Worm (Caenorhabditis elegans) whole organism, midembryonic: ENCODE data around the gene H03G16.6.

Source experiments
- T22C8.4 ChIP-seq: fragments of 200-800 bp; sonication (Bioruptor generic); IDR thresholded peaks from 2 replicates; pipeline ENCODE4 v1.3.6; 2022; ENCODE audit warnings: missing genetic modification characterization, missing compliant biosample characterization
- cog-1 ChIP-seq: sonication (generic microtip); optimal IDR thresholded peaks from 2 replicates; lab custom pipeline; 2016; ENCODE audit warnings: missing genetic modification characterization, missing compliant biosample characterization
- flt-1 ChIP-seq: fragments of 200-800 bp; sonication (Bioruptor generic); IDR thresholded peaks from 2 replicates; pipeline ENCODE4 v1.3.6; 2022; ENCODE audit warnings: missing genetic modification characterization, missing compliant biosample characterization
- klf-2 ChIP-seq: fragments of 200-800 bp; sonication (Bioruptor generic); conservative IDR thresholded peaks from 2 replicates; pipeline ENCODE4 v1.3.6; 2022; ENCODE audit warnings: missing genetic modification reagents, missing genetic modification characterization, missing compliant biosample characterization
- med-1 ChIP-seq: sonication (generic microtip); optimal IDR thresholded peaks from 2 replicates; lab custom pipeline; 2017; ENCODE audit warnings: missing genetic modification characterization, mild to moderate bottlenecking, missing compliant biosample characterization, antibody characterized with exemption, missing genetic modification reagents; ENCODE audit not compliant: insufficient read depth
- ref-1 ChIP-seq: fragments of 200-800 bp; sonication (Bioruptor generic); conservative IDR thresholded peaks from 2 replicates; pipeline ENCODE4 v1.3.6; 2022; ENCODE audit warnings: missing genetic modification reagents, missing genetic modification characterization, missing compliant biosample characterization
- tab-1 ChIP-seq: fragments of 200-800 bp; sonication (Bioruptor generic); IDR thresholded peaks from 2 replicates; pipeline ENCODE4 v1.3.6; 2022; ENCODE audit warnings: missing genetic modification characterization, missing compliant biosample characterization
- ztf-23 ChIP-seq: fragments of 200-800 bp; sonication (Bioruptor generic); IDR thresholded peaks from 2 replicates; pipeline ENCODE4 v1.3.6; 2022; ENCODE audit warnings: missing genetic modification reagents, missing genetic modification characterization, missing compliant biosample characterization
- ztf-29 ChIP-seq: fragments of 200-800 bp; sonication (Bioruptor generic); IDR thresholded peaks from 2 replicates; pipeline ENCODE4 v1.3.6; 2022; ENCODE audit warnings: missing genetic modification reagents, missing genetic modification characterization, missing compliant biosample characterization

Gene H03G16.6

DNA sequence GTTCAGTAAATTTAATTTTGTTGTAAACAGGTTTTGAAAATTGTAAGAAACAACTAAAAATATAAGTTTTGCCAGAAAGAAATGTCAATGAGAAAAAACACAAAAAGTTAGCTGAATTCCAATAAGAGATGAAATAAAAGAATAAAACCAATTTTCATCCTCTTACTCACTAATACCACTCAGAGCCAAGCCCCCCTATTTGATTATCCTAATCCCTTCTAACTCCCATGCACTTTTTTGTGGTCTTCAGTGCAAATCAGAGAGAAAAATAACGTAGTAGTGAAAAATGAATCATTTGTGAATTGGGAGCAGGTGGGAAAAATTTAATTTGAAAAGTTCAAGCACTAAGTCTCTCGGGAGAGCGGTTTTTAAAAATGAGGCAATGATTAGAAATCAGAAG lies 11.1 kb upstream of the H03G16.6 start:
- TF ChIP-seq ref-1 (GFP tag; lab: Robert Waterston, UW), result no peak
- no peak for TF ChIP-seq flt-1 (GFP tag; lab: Robert Waterston, UW)
- TF ChIP-seq tab-1 (GFP tag; lab: Robert Waterston, UW), result no peak
- TF ChIP-seq ztf-29, result no peak
- TF ChIP-seq ztf-23 (GFP tag; lab: Robert Waterston, UW), result no peak
- TF ChIP-seq cog-1 (tag; lab: Kevin White, UChicago), result no peak
- TF ChIP-seq klf-2 (GFP tag; lab: Robert Waterston, UW), result no peak
- no peak for TF ChIP-seq med-1 (GFP tag; lab: Kevin White, UChicago)
- no peak for TF ChIP-seq T22C8.4 (GFP tag; lab: Robert Waterston, UW)

DNA sequence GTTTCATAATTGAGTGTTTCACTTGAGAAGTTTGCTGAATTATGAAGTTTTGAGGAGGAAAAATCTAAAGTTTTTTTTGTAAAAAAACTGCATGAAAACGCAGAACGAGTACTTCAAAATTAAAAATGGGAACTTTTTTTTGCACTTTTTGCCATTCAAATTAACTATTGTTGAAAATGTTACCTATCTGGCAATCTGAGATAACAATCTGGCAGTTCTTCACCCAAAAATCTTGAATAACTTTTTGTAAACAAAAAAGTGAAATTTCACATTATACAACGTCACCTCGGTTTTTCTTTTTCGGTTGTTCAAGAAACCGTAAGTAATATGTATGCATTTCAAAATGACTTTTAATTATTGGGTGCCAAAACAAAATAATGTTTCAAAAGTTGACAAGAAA lies 9.9 kb upstream of the H03G16.6 start:
- TF ChIP-seq ref-1 (GFP tag; lab: Robert Waterston, UW) (no peak), flt-1 (GFP tag; lab: Robert Waterston, UW) (no peak), ztf-23 (GFP tag; lab: Robert Waterston, UW) (no peak), med-1 (GFP tag; lab: Kevin White, UChicago) (no peak), cog-1 (tag; lab: Kevin White, UChicago) (no peak), T22C8.4 (GFP tag; lab: Robert Waterston, UW) (no peak), klf-2 (GFP tag; lab: Robert Waterston, UW) (no peak), tab-1 (GFP tag; lab: Robert Waterston, UW) (no peak), ztf-29 (no peak)

DNA sequence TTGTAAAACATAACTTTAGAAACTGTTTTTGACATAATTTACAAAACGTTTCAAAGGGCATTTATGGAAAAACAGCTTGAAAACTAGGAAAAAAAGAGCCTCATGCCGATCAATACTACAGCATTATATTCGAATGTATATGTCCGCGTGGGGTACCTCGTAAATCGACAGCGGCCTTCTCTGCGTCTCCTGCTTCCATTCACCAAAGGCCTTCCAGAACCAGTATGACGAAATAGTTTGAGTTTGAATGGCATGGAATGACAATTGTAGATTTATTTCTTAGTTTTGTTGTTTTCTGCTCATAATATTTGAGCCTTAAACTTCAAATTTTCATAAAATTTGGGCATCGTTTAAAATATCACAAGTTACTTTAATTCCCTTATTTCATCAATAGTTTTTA lies 7.1 kb upstream of the H03G16.6 start:
- TF ChIP-seq med-1 (GFP tag; lab: Kevin White, UChicago) (no peak), ztf-29 (no peak), cog-1 (tag; lab: Kevin White, UChicago) (no peak), T22C8.4 (GFP tag; lab: Robert Waterston, UW) (no peak), ztf-23 (GFP tag; lab: Robert Waterston, UW) (no peak), klf-2 (GFP tag; lab: Robert Waterston, UW) (no peak), ref-1 (GFP tag; lab: Robert Waterston, UW) (no peak), flt-1 (GFP tag; lab: Robert Waterston, UW) (no peak), tab-1 (GFP tag; lab: Robert Waterston, UW) (no peak)

DNA sequence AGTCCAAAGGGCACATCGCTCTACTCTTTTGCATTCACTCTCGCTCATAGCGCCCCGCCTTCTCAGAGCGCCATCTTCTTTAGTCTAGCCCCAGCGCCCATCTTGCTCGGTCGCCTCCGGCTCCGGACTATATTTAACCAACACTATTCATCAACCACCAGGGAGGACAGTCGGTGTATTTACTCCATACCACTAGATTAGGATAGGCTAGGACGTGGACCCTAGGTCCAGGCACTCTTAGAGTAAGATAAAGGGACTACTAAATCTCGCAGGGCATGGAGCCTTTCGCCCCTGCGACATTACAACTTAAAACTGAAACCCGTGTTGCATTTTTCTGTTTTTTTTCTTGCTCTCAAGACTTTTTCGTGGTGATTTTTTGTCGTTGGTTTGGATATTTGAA lies 4.9 kb upstream of the H03G16.6 start:
- TF ChIP-seq cog-1 (tag; lab: Kevin White, UChicago) (no peak), klf-2 (GFP tag; lab: Robert Waterston, UW) (no peak), flt-1 (GFP tag; lab: Robert Waterston, UW) (no peak), ztf-29 (no peak), tab-1 (GFP tag; lab: Robert Waterston, UW) (no peak), med-1 (GFP tag; lab: Kevin White, UChicago) (no peak), ref-1 (GFP tag; lab: Robert Waterston, UW) (no peak), ztf-23 (GFP tag; lab: Robert Waterston, UW) (no peak)

DNA sequence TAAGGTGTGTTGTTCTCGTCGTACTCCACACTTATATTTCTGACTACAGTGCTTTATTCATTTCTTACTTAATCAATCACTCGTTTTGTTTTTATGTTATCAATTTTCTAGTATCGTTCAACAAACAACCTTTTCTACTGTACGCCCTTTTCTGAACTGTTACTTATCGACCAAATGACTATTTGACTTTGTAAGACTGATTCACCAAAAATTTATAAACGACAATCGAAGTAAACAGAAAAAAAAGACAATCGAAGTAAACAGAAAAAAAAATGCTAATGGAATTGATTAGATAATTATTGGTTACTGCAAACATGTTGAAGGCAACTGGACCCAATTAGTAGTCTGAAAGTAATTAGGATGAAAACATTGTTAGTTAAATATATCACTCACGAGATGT lies 2.5 kb upstream of the H03G16.6 start:
- no peak for TF ChIP-seq tab-1 (GFP tag; lab: Robert Waterston, UW)
- TF ChIP-seq T22C8.4 (GFP tag; lab: Robert Waterston, UW), result no peak
- TF ChIP-seq cog-1 (tag; lab: Kevin White, UChicago), result no peak
- no peak for TF ChIP-seq ztf-23 (GFP tag; lab: Robert Waterston, UW)

DNA sequence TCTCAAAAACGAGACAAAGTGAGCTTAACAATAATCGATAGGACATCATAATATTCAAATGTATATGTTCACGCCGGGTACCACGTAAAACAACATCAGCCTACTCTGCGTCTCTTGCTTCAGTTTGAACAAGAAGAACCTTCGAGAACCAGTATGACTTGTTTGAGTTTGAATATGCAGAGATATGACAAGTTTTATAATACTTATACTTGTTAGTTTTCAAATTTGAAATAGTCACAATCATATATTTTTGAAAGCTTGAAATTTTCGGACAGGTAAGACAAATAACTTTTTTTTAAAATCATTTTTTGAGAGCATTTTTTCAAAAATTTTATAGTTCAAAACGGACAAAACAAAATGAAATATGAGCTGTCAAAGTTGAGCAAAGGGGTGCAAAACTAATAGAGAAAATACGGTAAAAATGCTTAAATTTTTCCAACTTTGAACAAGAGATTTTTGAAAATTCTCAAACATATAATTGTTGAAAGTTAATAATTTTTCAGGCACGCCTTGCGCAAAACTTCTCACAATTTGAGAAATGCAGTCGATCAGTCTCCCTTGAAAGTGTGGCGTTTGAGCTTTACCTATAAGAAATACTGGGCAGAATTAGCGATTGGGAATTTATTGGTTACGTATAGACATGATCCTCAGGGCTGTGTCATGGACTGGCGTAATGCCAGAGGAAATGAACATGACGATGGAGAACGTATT lies 893 bp downstream of the H03G16.6 start, which contains the start of gene H03G16.1:
Gene H03G16.1 (plus strand): TSS at position 661 of the 711 bp plus-strand sequence.
- TF ChIP-seq flt-1 (GFP tag; lab: Robert Waterston, UW) (no peak), T22C8.4 (GFP tag; lab: Robert Waterston, UW) (no peak), ztf-23 (GFP tag; lab: Robert Waterston, UW) (no peak), ref-1 (GFP tag; lab: Robert Waterston, UW) (no peak), tab-1 (GFP tag; lab: Robert Waterston, UW) (no peak), ztf-29 (no peak), med-1 (GFP tag; lab: Kevin White, UChicago) (no peak), cog-1 (tag; lab: Kevin White, UChicago) (no peak), klf-2 (GFP tag; lab: Robert Waterston, UW) (no peak)

DNA sequence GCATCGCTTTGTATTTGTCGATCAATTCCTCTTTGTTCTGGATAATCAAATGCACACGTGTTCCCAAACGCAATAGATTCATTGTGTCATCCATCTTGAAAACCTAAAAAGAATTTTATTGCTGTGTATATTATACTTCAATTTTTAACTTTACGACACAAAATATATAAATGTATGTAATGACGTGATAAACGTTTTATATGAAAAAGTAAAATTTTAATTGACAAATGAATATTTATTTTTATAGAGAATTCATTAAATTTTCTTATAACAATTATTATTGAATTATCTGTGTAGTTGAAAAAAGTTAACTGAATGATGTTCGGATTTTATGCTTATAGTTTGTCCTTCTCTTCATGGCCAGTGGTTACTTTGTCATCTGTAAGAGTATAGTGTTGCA lies 3.4 kb downstream of the H03G16.6 start, which contains the start of gene H03G16.7:
Gene H03G16.7 (minus strand): TSS at position 101 of the 400 bp plus-strand sequence.
- TF ChIP-seq klf-2 (GFP tag; lab: Robert Waterston, UW) (no peak), ztf-29 (no peak), med-1 (GFP tag; lab: Kevin White, UChicago) (no peak), ztf-23 (GFP tag; lab: Robert Waterston, UW) (no peak), T22C8.4 (GFP tag; lab: Robert Waterston, UW) (no peak), flt-1 (GFP tag; lab: Robert Waterston, UW) (no peak), cog-1 (tag; lab: Kevin White, UChicago) (no peak), tab-1 (GFP tag; lab: Robert Waterston, UW) (no peak), ref-1 (GFP tag; lab: Robert Waterston, UW) (no peak)

DNA sequence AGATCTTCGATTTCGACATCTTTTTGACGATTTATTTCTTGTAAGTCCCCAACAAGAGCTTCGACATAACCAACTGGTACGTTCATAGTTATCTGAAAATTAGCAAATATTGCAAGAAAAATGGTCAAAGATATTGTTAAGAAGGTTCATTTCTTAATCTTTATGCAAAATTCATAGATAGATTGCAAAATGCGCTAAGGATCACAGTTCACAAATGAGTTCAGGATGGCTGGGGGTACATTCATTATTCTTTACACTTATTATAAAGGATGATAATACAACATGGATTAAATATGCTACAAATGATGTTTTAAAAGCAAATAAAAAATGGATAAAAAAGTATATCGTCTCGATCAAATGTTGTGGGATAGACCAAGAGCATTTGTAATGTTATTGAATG lies 4.3 kb downstream of the H03G16.6 start, which contains the start of gene H03G16.5:
Gene H03G16.5 (minus strand): TSS at position 101 of the 400 bp plus-strand sequence.
- no peak for TF ChIP-seq cog-1 (tag; lab: Kevin White, UChicago)
- no peak for TF ChIP-seq klf-2 (GFP tag; lab: Robert Waterston, UW)
- no peak for TF ChIP-seq ref-1 (GFP tag; lab: Robert Waterston, UW)
- TF ChIP-seq med-1 (GFP tag; lab: Kevin White, UChicago), result no peak
- no peak for TF ChIP-seq ztf-29
- no peak for TF ChIP-seq T22C8.4 (GFP tag; lab: Robert Waterston, UW)
- TF ChIP-seq flt-1 (GFP tag; lab: Robert Waterston, UW), result no peak
- TF ChIP-seq ztf-23 (GFP tag; lab: Robert Waterston, UW), result no peak
- no peak for TF ChIP-seq tab-1 (GFP tag; lab: Robert Waterston, UW)
